Fruit fly (Drosophila melanogaster) whole organism, embryonic: ENCODE results near the gene LanB1.

Source experiments
- CG11696 ChIP-seq: fragments of 200-800 bp; sonication (Bioruptor generic); IDR thresholded peaks from 2 replicates; pipeline ENCODE4 v1.3.6; 2022; ENCODE audit warnings: missing biosample characterization, missing genetic modification characterization
- CG12744 ChIP-seq: fragments of 200-800 bp; sonication (Bioruptor generic); optimal IDR thresholded peaks from 2 replicates; lab custom pipeline; 2016; ENCODE audit warnings: missing biosample characterization, missing genetic modification characterization
- CG1832 ChIP-seq: fragments of 200-800 bp; sonication (Bioruptor generic); optimal IDR thresholded peaks from 2 replicates; lab custom pipeline; 2017; ENCODE audit warnings: missing biosample characterization, mild to moderate bottlenecking, missing genetic modification characterization, inconsistent platforms
- NFAT ChIP-seq: fragments of 200-800 bp; sonication (Bioruptor generic); IDR thresholded peaks from 2 replicates; pipeline ENCODE4 v1.3.6; 2022; ENCODE audit warnings: missing biosample characterization, missing genetic modification characterization
- dysf ChIP-seq: fragments of 200-800 bp; sonication (Bioruptor generic); IDR thresholded peaks from 3 replicates; pipeline ENCODE4 v1.3.6; 2022; ENCODE audit warnings: missing biosample characterization, missing genetic modification characterization
- eve ChIP-seq, 2 experiments: fragments of >200 bp; optimal IDR thresholded peaks; 2 replicates each; lab custom pipeline; 2017; ENCODE audit warnings: missing biosample characterization in 2 of 2, missing genetic modification characterization in 2 of 2
- fru ChIP-seq: fragments of >200 bp; optimal IDR thresholded peaks from 2 replicates; lab custom pipeline; 2017

DNA sequence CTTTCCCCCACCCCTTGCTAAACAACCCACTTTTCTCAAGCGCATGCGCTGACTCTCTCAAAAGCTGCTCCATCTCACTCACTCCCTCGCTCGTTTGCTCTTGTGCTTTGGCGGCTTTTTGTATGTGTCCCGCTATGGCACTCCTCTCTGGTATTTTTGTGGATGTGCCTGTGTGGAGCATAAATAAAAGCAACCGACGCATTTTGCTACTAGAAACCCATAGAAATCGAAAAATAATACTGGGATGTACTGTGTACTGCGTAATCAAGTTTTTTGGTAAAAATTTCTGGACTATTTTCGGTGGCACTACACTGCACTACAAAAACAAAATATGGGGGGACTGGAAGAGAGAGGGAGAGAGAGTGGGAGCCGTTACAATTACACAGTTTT, 1.5 kb upstream of the LanB1 start:
- TF ChIP-seq CG12744 (GFP tag; lab: Kevin White, UChicago), result no peak
- peak; percentile 4; the same call in 1 of the 2 replicates for TF ChIP-seq NFAT
- TF ChIP-seq fru (lab: Kevin White, UChicago), result no peak
- TF ChIP-seq CG11696 (GFP tag; lab: Robert Waterston, UW), result no peak
- no peak for TF ChIP-seq eve (GFP tag; optimal IDR thresholded peaks at IDR 0.05; lab: Kevin White, UChicago)
- no peak; the same call in 2 of the 3 replicates for TF ChIP-seq dysf (GFP tag; lab: Robert Waterston, UW)
- peak; percentile 74 for TF ChIP-seq CG1832 (GFP tag; lab: Kevin White, UChicago)
